Worm (Caenorhabditis elegans) whole organism, L2 larva: ENCODE data around the gene srsx-17.

ENCODE experiments used
- R02D3.7 ChIP-seq: fragments of 150-350 bp; optimal IDR thresholded peaks from 2 replicates; lab custom pipeline; 2014; ENCODE audit warnings: missing biosample characterization, missing genetic modification characterization
- blmp-1 ChIP-seq: sonication (generic microtip); optimal IDR thresholded peaks from 2 replicates; lab custom pipeline; 2017; ENCODE audit warnings: missing genetic modification characterization, mild to moderate bottlenecking, missing compliant biosample characterization, antibody characterized with exemption, moderate library complexity; ENCODE audit not compliant: insufficient read depth
- elt-3 ChIP-seq: sonication (generic microtip); optimal IDR thresholded peaks from 2 replicates; lab custom pipeline; 2017; ENCODE audit warnings: missing biosample characterization, missing genetic modification characterization
- gmeb-1 ChIP-seq: fragments of 150-350 bp; optimal IDR thresholded peaks from 2 replicates; lab custom pipeline; 2014; ENCODE audit warnings: missing biosample characterization, missing genetic modification characterization
- lin-11 ChIP-seq: fragments of 150-350 bp; sonication (generic microtip); optimal IDR thresholded peaks from 2 replicates; lab custom pipeline; 2014; ENCODE audit warnings: missing biosample characterization, missing genetic modification characterization, inconsistent platforms, mixed read lengths
- mdl-1 ChIP-seq, 2 experiments: fragments of 150-350 bp in 1 of 2; sonication (generic microtip) in 1 of 2; optimal IDR thresholded peaks; 2 replicates each; lab custom pipeline; 2017; ENCODE audit warnings: missing biosample characterization in 2 of 2, missing genetic modification characterization in 2 of 2
- nhr-129 ChIP-seq: fragments of 150-350 bp; optimal IDR thresholded peaks from 2 replicates; lab custom pipeline; 2014; ENCODE audit warnings: missing biosample characterization, missing genetic modification characterization
- unc-55 ChIP-seq: fragments of 150-350 bp; sonication (generic microtip); optimal IDR thresholded peaks from 3 replicates; lab custom pipeline; 2014; ENCODE audit warnings: missing biosample characterization, missing genetic modification reagents, missing genetic modification characterization
- zag-1 ChIP-seq: fragments of 150-350 bp; optimal IDR thresholded peaks from 2 replicates; lab custom pipeline; 2014; ENCODE audit warnings: missing biosample characterization, missing genetic modification characterization
- ztf-11 ChIP-seq: sonication (generic microtip); optimal IDR thresholded peaks from 2 replicates; lab custom pipeline; 2017; ENCODE audit warnings: missing biosample characterization, missing genetic modification characterization
- ztf-4 ChIP-seq: fragments of 150-350 bp; optimal IDR thresholded peaks from 2 replicates; lab custom pipeline; 2014; ENCODE audit warnings: missing biosample characterization, missing genetic modification characterization

- TF ChIP-seq unc-55 (GFP tag; lab: Kevin White, UChicago) (no peak), R02D3.7 (tag; lab: Kevin White, UChicago) (no peak), ztf-11 (tag; lab: Kevin White, UChicago) (no peak), ztf-4 (no peak), gmeb-1 (tag; lab: Kevin White, UChicago) (no peak), nhr-129 (tag; lab: Kevin White, UChicago) (no peak), zag-1 (no peak), blmp-1 (tag; lab: Kevin White, UChicago) (no peak), mdl-1 (tag; optimal IDR thresholded peaks at IDR 0.05; lab: Kevin White, UChicago) (no peak), elt-3 (tag; lab: Kevin White, UChicago) (no peak), lin-11 (no peak)
Observed at ce11 chrV:5891204-5891603, 36.2 kb upstream of the srsx-17 start.
